Worm (Caenorhabditis elegans): ENCODE measurements around the gene cest-33.

The cest-33 gene

DNA sequence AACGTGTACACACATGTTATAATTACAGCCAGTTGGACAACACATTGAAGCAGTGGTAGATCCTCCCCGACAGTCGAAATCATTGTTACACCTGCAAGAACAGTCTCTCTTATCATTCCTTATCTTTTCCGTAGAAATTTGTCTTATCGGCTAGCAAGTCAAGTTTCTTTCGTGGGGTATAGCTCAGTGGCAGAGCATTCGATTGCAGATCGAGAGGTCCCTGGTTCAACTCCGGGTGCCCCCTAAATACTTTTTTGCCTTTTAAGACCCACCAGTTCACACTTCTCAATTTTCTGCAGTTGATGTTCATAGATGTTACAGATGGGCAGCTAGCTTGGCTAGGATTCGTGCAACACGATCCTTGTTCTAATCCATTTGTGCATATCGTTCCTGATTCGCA is 30.2 kb downstream of the cest-33 start (continued):
- TF ChIP-seq gei-17 (GFP tag; optimal IDR thresholded peaks at IDR 0.05), result no peak
- TF ChIP-seq zim-3 (tag; optimal IDR thresholded peaks at IDR 0.05), result peak; percentile 11
- TF ChIP-seq nhr-80 (tag; optimal IDR thresholded peaks at IDR 0.05), result peak; percentile 35
- TF ChIP-seq F52B5.7 (tag; optimal IDR thresholded peaks at IDR 0.05), result peak; percentile 67
- no peak for TF ChIP-seq let-526 (GFP tag; IDR thresholded peaks at IDR 0.05)
- no peak for TF ChIP-seq dpl-1 (GFP tag; optimal IDR thresholded peaks at IDR 0.05)

DNA sequence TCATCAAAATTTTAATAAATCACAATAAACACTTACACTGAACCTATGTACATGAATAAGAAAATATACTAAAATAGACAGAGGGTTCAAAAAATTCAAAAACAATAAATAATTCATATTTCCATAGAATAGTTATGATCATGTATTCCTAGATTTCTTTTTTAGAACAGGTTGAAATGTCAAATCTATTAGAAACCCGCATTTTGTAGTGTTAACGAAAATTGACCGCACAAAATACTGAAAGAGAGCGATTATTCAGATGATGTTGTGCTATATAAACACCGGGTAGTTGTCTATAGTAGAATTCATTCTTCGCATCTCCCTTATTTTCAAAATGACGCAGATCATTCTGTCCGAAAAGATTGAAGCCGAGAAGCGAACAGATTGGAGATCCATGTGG is 33.9 kb downstream of the cest-33 start, which contains the start of gene T28C12.1:
Gene T28C12.1 (plus strand): TSS at position 301 of the 400 bp plus-strand sequence.
- TF ChIP-seq hmg-1.2 (GFP tag; IDR thresholded peaks at IDR 0.05) (no peak), K11D2.4 (GFP tag; IDR thresholded peaks at IDR 0.05) (no peak), rpc-1 (optimal IDR thresholded peaks at IDR 0.05) (no peak), rpc-1 (tag; optimal IDR thresholded peaks at IDR 0.05) (no peak), egl-18 (GFP tag; IDR thresholded peaks at IDR 0.05) (no peak), tbx-9 (tag; optimal IDR thresholded peaks at IDR 0.05; ENCODE audit: borderline replicate concordance) (no peak), let-526 (GFP tag; IDR thresholded peaks at IDR 0.05) (no peak), attf-5 (GFP tag; optimal IDR thresholded peaks at IDR 0.05) (no peak), nhr-120 (GFP tag; IDR thresholded peaks at IDR 0.05) (no peak), madf-8 (GFP tag; conservative IDR thresholded peaks at IDR 0.05) (no peak), let-607 (tag; optimal IDR thresholded peaks at IDR 0.05) (no peak), Y67H2A.10 (GFP tag; conservative IDR thresholded peaks at IDR 0.05) (no peak), gei-17 (GFP tag; optimal IDR thresholded peaks at IDR 0.05) (no peak), F33H1.4 (GFP tag; IDR thresholded peaks at IDR 0.05) (no peak), B0336.3 (GFP tag; IDR thresholded peaks at IDR 0.05) (no peak), ztf-6 (GFP tag; IDR thresholded peaks at IDR 0.05) (no peak), repo-1 (tag; optimal IDR thresholded peaks at IDR 0.05) (no peak), nhr-179 (tag; optimal IDR thresholded peaks at IDR 0.05) (no peak), cebp-1 (GFP tag; IDR thresholded peaks at IDR 0.05) (no peak), cebp-1 (tag; optimal IDR thresholded peaks at IDR 0.05) (no peak), dox-1 (GFP tag; IDR thresholded peaks at IDR 0.05) (no peak)

DNA sequence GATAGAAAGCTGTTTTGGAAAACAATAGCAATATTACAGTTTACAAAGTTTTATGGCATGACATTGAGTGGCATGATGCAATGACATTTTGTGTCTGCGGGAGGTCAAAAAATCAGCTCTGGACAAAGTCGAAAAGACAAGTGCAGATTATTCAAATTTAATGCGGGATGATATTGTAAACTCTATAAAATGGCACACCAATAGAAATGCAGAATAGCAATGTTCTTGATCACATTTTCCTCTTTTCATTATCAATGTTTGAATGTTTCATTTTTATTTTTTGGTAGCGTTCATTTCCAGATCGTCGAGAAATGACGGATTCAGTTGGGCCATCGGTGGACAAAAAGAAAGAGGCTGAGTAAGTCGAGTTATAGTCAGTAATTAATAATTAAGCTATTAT is 36.6 kb downstream of the cest-33 start, which contains the start of gene T28C12.2:
Gene T28C12.2 (plus strand): TSS at position 301 of the 400 bp plus-strand sequence.
- TF ChIP-seq lsl-1 (GFP tag; optimal IDR thresholded peaks at IDR 0.05), result no peak
- no peak for TF ChIP-seq dpl-1 (GFP tag; optimal IDR thresholded peaks at IDR 0.05)

DNA sequence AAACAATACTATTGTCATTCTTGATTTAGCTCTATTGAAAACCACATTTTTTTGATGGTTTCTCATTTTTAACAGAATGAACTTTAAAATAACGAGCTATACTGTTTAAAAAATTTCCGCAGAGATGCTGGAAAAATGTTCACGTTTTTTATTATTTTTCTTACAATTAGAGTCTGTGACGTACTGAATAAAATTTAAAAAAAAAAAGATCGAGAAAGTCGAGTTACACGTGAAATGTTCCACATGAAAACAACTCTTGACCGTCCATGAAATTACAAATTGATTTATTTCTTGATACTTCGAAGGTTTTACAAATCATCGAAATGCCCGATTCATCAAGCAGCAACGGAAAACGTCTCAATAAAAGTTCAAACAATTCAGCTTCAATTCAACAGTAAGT is 38.5 kb downstream of the cest-33 start, which contains the start of gene fbxa-202:
Gene fbxa-202 (plus strand): TSS at position 301 of the 400 bp plus-strand sequence.
- TF ChIP-seq ztf-26 (tag; optimal IDR thresholded peaks at IDR 0.05) (no peak), cebp-2 (GFP tag; IDR thresholded peaks at IDR 0.05) (no peak), rec-8 (tag; optimal IDR thresholded peaks at IDR 0.05) (no peak), F10E7.11 (tag; optimal IDR thresholded peaks at IDR 0.05) (no peak), ztf-6 (GFP tag; IDR thresholded peaks at IDR 0.05) (no peak), fkh-3 (tag; optimal IDR thresholded peaks at IDR 0.05) (no peak), athp-1 (tag; optimal IDR thresholded peaks at IDR 0.05) (no peak)

DNA sequence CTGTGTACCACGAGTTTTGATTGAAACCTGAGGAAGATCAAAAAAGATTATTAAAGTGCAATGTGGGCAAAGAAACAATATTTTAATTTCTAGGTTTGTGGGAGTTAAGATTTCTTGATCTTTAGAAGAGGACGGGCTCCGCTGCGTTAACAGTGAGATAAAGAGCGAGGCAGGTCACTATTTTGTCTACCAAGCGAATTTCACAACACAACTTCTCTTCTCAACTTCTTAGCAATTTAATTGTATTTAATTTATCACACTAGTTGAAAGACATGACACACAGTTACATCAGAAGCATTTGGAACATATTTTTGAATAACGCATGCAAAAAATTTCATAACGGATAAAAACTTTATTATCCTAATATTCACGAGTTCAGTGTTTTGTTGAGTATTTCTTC is 39.1 kb downstream of the cest-33 start:
- TF ChIP-seq Y53G8AR.9 (GFP tag; conservative IDR thresholded peaks at IDR 0.05) (peak; percentile 72; the same call in 1 of the 2 replicates), atf-7 (tag; optimal IDR thresholded peaks at IDR 0.05) (peak; percentile 47), athp-1 (tag; optimal IDR thresholded peaks at IDR 0.05) (peak; percentile 24), dox-1 (GFP tag; IDR thresholded peaks at IDR 0.05) (peak; percentile 46), cebp-1 (GFP tag; IDR thresholded peaks at IDR 0.05) (0 out of 2 replicates have a peak, but pooled peaks have one; percentile 19), cebp-1 (tag; optimal IDR thresholded peaks at IDR 0.05) (peak; percentile 27), hsf-1 (GFP tag; IDR thresholded peaks at IDR 0.05) (no peak), F10E7.11 (tag; optimal IDR thresholded peaks at IDR 0.05) (peak; percentile 29), hmg-1.2 (GFP tag; IDR thresholded peaks at IDR 0.05) (peak; percentile 10; the same call in 1 of the 2 replicates), nfyb-1 (GFP tag; IDR thresholded peaks at IDR 0.05) (peak; percentile 71; the same call in 1 of the 2 replicates), lin-35 (GFP tag; optimal IDR thresholded peaks at IDR 0.05) (peak in 1 of 3 experiments; percentile 34), somi-1 (GFP tag; optimal IDR thresholded peaks at IDR 0.05) (peak; percentile 71), ztf-6 (GFP tag; IDR thresholded peaks at IDR 0.05) (no peak), ama-1 (optimal IDR thresholded peaks at IDR 0.05) (peak; percentile 50), ama-1 (GFP tag; optimal IDR thresholded peaks at IDR 0.05) (no peak), F37B4.10 (GFP tag; IDR thresholded peaks at IDR 0.05) (no peak), ztf-3 (GFP tag; optimal IDR thresholded peaks at IDR 0.05) (peak; percentile 50), nhr-80 (tag; optimal IDR thresholded peaks at IDR 0.05) (no peak), lin-26 (GFP tag; IDR thresholded peaks at IDR 0.05) (peak; percentile 86)
